Fruit fly (Drosophila melanogaster) whole organism, adult: ENCODE measurements around the gene CSN6.

Experiments used
- CG11617 ChIP-seq: fragments of 200-800 bp; sonication (Bioruptor generic); optimal IDR thresholded peaks from 2 replicates; lab custom pipeline; 2017; ENCODE audit warnings: mild to moderate bottlenecking, missing biosample characterization, missing genetic modification reagents, missing genetic modification characterization
- CG12768 ChIP-seq: fragments of 200-800 bp; sonication (Bioruptor generic); optimal IDR thresholded peaks from 2 replicates; lab custom pipeline; 2017; ENCODE audit warnings: missing biosample characterization, missing genetic modification characterization, mild to moderate bottlenecking, moderate library complexity, missing genetic modification reagents
- CG14711 ChIP-seq: fragments of 200-800 bp; sonication (Bioruptor generic); optimal IDR thresholded peaks from 2 replicates; lab custom pipeline; 2018; ENCODE audit warnings: missing biosample characterization, mild to moderate bottlenecking, missing genetic modification characterization, moderate library complexity
- CG1620 ChIP-seq: fragments of 200-800 bp; sonication (Bioruptor generic); optimal IDR thresholded peaks from 2 replicates; lab custom pipeline; 2016; ENCODE audit warnings: missing biosample characterization, missing genetic modification characterization
- CG33017 ChIP-seq: fragments of 200-800 bp; sonication (Bioruptor generic); optimal IDR thresholded peaks from 2 replicates; lab custom pipeline; 2018; ENCODE audit warnings: missing biosample characterization, mild to moderate bottlenecking, missing genetic modification characterization, moderate library complexity
- CG5204 ChIP-seq: fragments of 200-800 bp; sonication (Bioruptor generic); optimal IDR thresholded peaks from 2 replicates; lab custom pipeline; 2016; ENCODE audit warnings: missing biosample characterization, missing genetic modification characterization
- CG7045 ChIP-seq: fragments of 200-800 bp; sonication (Bioruptor generic); optimal IDR thresholded peaks from 2 replicates; lab custom pipeline; 2017; ENCODE audit warnings: missing biosample characterization, mild to moderate bottlenecking, missing genetic modification characterization
- CG7101 ChIP-seq: fragments of 200-800 bp; sonication (Bioruptor generic); optimal IDR thresholded peaks from 2 replicates; lab custom pipeline; 2018; ENCODE audit warnings: missing biosample characterization, mild to moderate bottlenecking, missing genetic modification characterization, moderate library complexity
- Clk ChIP-seq: fragments of 200-800 bp; sonication (Bioruptor generic); optimal IDR thresholded peaks from 2 replicates; lab custom pipeline; 2017; ENCODE audit warnings: missing biosample characterization, missing genetic modification characterization
- Crg-1 ChIP-seq: fragments of 200-800 bp; sonication (Bioruptor generic); optimal IDR thresholded peaks from 2 replicates; lab custom pipeline; 2016; ENCODE audit warnings: missing biosample characterization, missing genetic modification characterization
- Hr96 ChIP-seq: fragments of 200-800 bp; sonication (Bioruptor generic); optimal IDR thresholded peaks from 2 replicates; lab custom pipeline; 2016; ENCODE audit warnings: missing biosample characterization, missing genetic modification characterization
- Mnt ChIP-seq: fragments of 200-800 bp; sonication (Bioruptor generic); optimal IDR thresholded peaks from 2 replicates; lab custom pipeline; 2016; ENCODE audit warnings: missing biosample characterization, mild to moderate bottlenecking, missing genetic modification characterization
- bab1 ChIP-seq: fragments of 200-800 bp; sonication (Bioruptor generic); optimal IDR thresholded peaks from 3 replicates; lab custom pipeline; 2019; ENCODE audit warnings: missing biosample characterization, mild to moderate bottlenecking, missing genetic modification characterization, moderate library complexity
- cic ChIP-seq: fragments of 200-800 bp; sonication (Bioruptor generic); optimal IDR thresholded peaks from 2 replicates; lab custom pipeline; 2017; ENCODE audit warnings: missing biosample characterization, mild to moderate bottlenecking, missing genetic modification characterization, moderate library complexity
- cnc ChIP-seq, 2 experiments: fragments of >200 bp; optimal IDR thresholded peaks; 2 replicates each; lab custom pipeline; 2017
- kay ChIP-seq: fragments of 200-800 bp; sonication (Bioruptor generic); peaks from one replicate; lab custom pipeline; 2016; ENCODE audit warnings: missing biosample characterization, missing genetic modification characterization, borderline replicate concordance
- ovo ChIP-seq: fragments of 200-800 bp; sonication (Bioruptor generic); optimal IDR thresholded peaks from 2 replicates; lab custom pipeline; 2016; ENCODE audit warnings: missing biosample characterization, missing genetic modification characterization
- pad ChIP-seq: fragments of 200-800 bp; sonication (Bioruptor generic); optimal IDR thresholded peaks from 3 replicates; lab custom pipeline; 2017; ENCODE audit warnings: missing biosample characterization, missing genetic modification characterization, mild to moderate bottlenecking, moderate library complexity, missing genetic modification reagents
- tj ChIP-seq: fragments of 200-800 bp; sonication (Bioruptor generic); optimal IDR thresholded peaks from 3 replicates; lab custom pipeline; 2017; ENCODE audit warnings: missing biosample characterization, mild to moderate bottlenecking, missing genetic modification characterization, moderate library complexity
- toe ChIP-seq: fragments of 200-800 bp; sonication (Bioruptor generic); optimal IDR thresholded peaks from 2 replicates; lab custom pipeline; 2016; ENCODE audit warnings: missing biosample characterization, missing genetic modification characterization

The CSN6 gene

dm6 chr3R:22587419-22587963 lies 6.9 kb downstream of the CSN6 start, which contains the start of gene Efa6:
Efa6 (plus strand) TSS chr3R:22587755.
- peak; percentile 10 for TF ChIP-seq CG33017
- no peak for TF ChIP-seq CG5204
- no peak for TF ChIP-seq Hr96 (GFP tag; lab: Kevin White, UChicago)
- TF ChIP-seq ovo (GFP tag; lab: Kevin White, UChicago): peak; percentile 73
- no peak for TF ChIP-seq kay (GFP tag; lab: Kevin White, UChicago)
- TF ChIP-seq toe: peak; percentile 90
- TF ChIP-seq Clk (GFP tag; lab: Kevin White, UChicago): peak; percentile 60
- TF ChIP-seq pad (GFP tag; lab: Kevin White, UChicago): peak; percentile 44
- peak; percentile 85 for TF ChIP-seq cic
- TF ChIP-seq CG1620 (GFP tag; lab: Kevin White, UChicago): peak; percentile 62
- peak; percentile 56 for TF ChIP-seq CG12768 (GFP tag; lab: Kevin White, UChicago)
- peak; percentile 66 for TF ChIP-seq bab1 (GFP tag; lab: Kevin White, UChicago)
- TF ChIP-seq tj (GFP tag; lab: Kevin White, UChicago): peak; percentile 64
- TF ChIP-seq Mnt (GFP tag; lab: Kevin White, UChicago): peak; percentile 65
- peak; percentile 65 for TF ChIP-seq CG7101
- TF ChIP-seq CG7045 (GFP tag; lab: Kevin White, UChicago): peak; percentile 62
- peak; percentile 56 for TF ChIP-seq CG14711
- TF ChIP-seq cnc (optimal IDR thresholded peaks at IDR 0.05; lab: Kevin White, UChicago): no peak
- TF ChIP-seq CG11617 (GFP tag; lab: Kevin White, UChicago): peak; percentile 56
- TF ChIP-seq Crg-1 (GFP tag; lab: Kevin White, UChicago): peak; percentile 64

dm6 chr3R:22588756-22589155 lies 8.2 kb downstream of the CSN6 start:
- TF ChIP-seq Clk (GFP tag; lab: Kevin White, UChicago) (no peak), pad (GFP tag; lab: Kevin White, UChicago) (no peak), Hr96 (GFP tag; lab: Kevin White, UChicago) (no peak), CG12768 (GFP tag; lab: Kevin White, UChicago) (no peak), CG14711 (no peak), Crg-1 (GFP tag; lab: Kevin White, UChicago) (no peak), CG33017 (no peak), ovo (GFP tag; lab: Kevin White, UChicago) (no peak), CG5204 (no peak), tj (GFP tag; lab: Kevin White, UChicago) (no peak), CG7101 (no peak), kay (GFP tag; lab: Kevin White, UChicago) (no peak), bab1 (GFP tag; lab: Kevin White, UChicago) (no peak), toe (no peak), cic (no peak), Mnt (GFP tag; lab: Kevin White, UChicago) (no peak)

dm6 chr3R:22589311-22589710 lies 8.7 kb downstream of the CSN6 start:
- peak; percentile 47 for TF ChIP-seq CG11617 (GFP tag; lab: Kevin White, UChicago)
- no peak for TF ChIP-seq kay (GFP tag; lab: Kevin White, UChicago)
- no peak for TF ChIP-seq CG5204
- no peak for TF ChIP-seq pad (GFP tag; lab: Kevin White, UChicago)
- TF ChIP-seq CG33017: peak; percentile 44
- peak; percentile 55 for TF ChIP-seq cic
- no peak for TF ChIP-seq bab1 (GFP tag; lab: Kevin White, UChicago)
- TF ChIP-seq cnc (optimal IDR thresholded peaks at IDR 0.05; lab: Kevin White, UChicago): no peak
- TF ChIP-seq CG14711: peak; percentile 47
- TF ChIP-seq CG7101: peak; percentile 80
- TF ChIP-seq tj (GFP tag; lab: Kevin White, UChicago): peak; percentile 25
- TF ChIP-seq CG1620 (GFP tag; lab: Kevin White, UChicago): peak; percentile 22
- peak; percentile 50 for TF ChIP-seq ovo (GFP tag; lab: Kevin White, UChicago)
- peak; percentile 44 for TF ChIP-seq CG12768 (GFP tag; lab: Kevin White, UChicago)
- peak; percentile 64 for TF ChIP-seq Crg-1 (GFP tag; lab: Kevin White, UChicago)
- peak; percentile 20 for TF ChIP-seq toe
- no peak for TF ChIP-seq Mnt (GFP tag; lab: Kevin White, UChicago)
- TF ChIP-seq Hr96 (GFP tag; lab: Kevin White, UChicago): no peak
- no peak for TF ChIP-seq Clk (GFP tag; lab: Kevin White, UChicago)
- peak; percentile 65 for TF ChIP-seq CG7045 (GFP tag; lab: Kevin White, UChicago)

- TF ChIP-seq bab1 (GFP tag; lab: Kevin White, UChicago) (no peak), CG12768 (GFP tag; lab: Kevin White, UChicago) (no peak), CG7101 (no peak), ovo (GFP tag; lab: Kevin White, UChicago) (no peak), pad (GFP tag; lab: Kevin White, UChicago) (no peak), Clk (GFP tag; lab: Kevin White, UChicago) (no peak), toe (no peak), cic (no peak), CG5204 (no peak), CG33017 (no peak), CG1620 (GFP tag; lab: Kevin White, UChicago) (no peak)
These were observed 10.2 kb downstream of the CSN6 start for dm6 chr3R:22590668-22591275.

dm6 chr3R:22594257-22594656 lies 13.7 kb downstream of the CSN6 start:
- no peak for TF ChIP-seq Mnt (GFP tag; lab: Kevin White, UChicago)
- TF ChIP-seq ovo (GFP tag; lab: Kevin White, UChicago): no peak
- TF ChIP-seq CG11617 (GFP tag; lab: Kevin White, UChicago): no peak
- TF ChIP-seq cnc (optimal IDR thresholded peaks at IDR 0.05; lab: Kevin White, UChicago): no peak
- no peak for TF ChIP-seq CG14711
- TF ChIP-seq CG1620 (GFP tag; lab: Kevin White, UChicago): no peak
- no peak for TF ChIP-seq CG7045 (GFP tag; lab: Kevin White, UChicago)
- no peak for TF ChIP-seq CG33017
- no peak for TF ChIP-seq toe
